Fruit fly (Drosophila melanogaster) whole organism, embryonic: ENCODE results near the gene CG12581.

Source experiments
- Aef1 ChIP-seq: fragments of 200-800 bp; sonication (Bioruptor generic); IDR thresholded peaks from 3 replicates; pipeline ENCODE4 v1.3.6; 2022; ENCODE audit warnings: missing biosample characterization, missing genetic modification characterization
- CG14014 ChIP-seq: fragments of 200-800 bp; sonication (Bioruptor generic); IDR thresholded peaks from 2 replicates; pipeline ENCODE4 v1.3.6; 2022; ENCODE audit warnings: missing biosample characterization, missing genetic modification characterization
- CG2116 ChIP-seq: fragments of 200-800 bp; sonication (Bioruptor generic); optimal IDR thresholded peaks from 3 replicates; lab custom pipeline; 2018; ENCODE audit warnings: missing biosample characterization, mild to moderate bottlenecking, missing genetic modification characterization
- CG3995 ChIP-seq: fragments of 200-800 bp; sonication (Bioruptor generic); optimal IDR thresholded peaks from 3 replicates; lab custom pipeline; 2016; ENCODE audit warnings: missing biosample characterization, missing genetic modification characterization
- CG7357 ChIP-seq: fragments of 200-800 bp; sonication (Bioruptor generic); IDR thresholded peaks from 3 replicates; pipeline ENCODE4 v1.3.6; 2022; ENCODE audit warnings: missing biosample characterization, missing genetic modification characterization
- Hr3 ChIP-seq: fragments of 200-800 bp; sonication (Bioruptor generic); optimal IDR thresholded peaks from 3 replicates; lab custom pipeline; 2016; ENCODE audit warnings: missing biosample characterization, missing genetic modification characterization
- PHDP ChIP-seq: fragments of 200-800 bp; sonication (Bioruptor generic); optimal IDR thresholded peaks from 3 replicates; lab custom pipeline; 2018; ENCODE audit warnings: missing biosample characterization, mild to moderate bottlenecking, missing genetic modification characterization, moderate library complexity
- corto ChIP-seq: fragments of 200-800 bp; sonication (Bioruptor generic); optimal IDR thresholded peaks from 2 replicates; lab custom pipeline; 2016; ENCODE audit warnings: missing biosample characterization, mild to moderate bottlenecking, missing genetic modification characterization, moderate library complexity
- eyg ChIP-seq: fragments of 200-800 bp; sonication (Bioruptor generic); optimal IDR thresholded peaks from 3 replicates; lab custom pipeline; 2016; ENCODE audit warnings: missing biosample characterization, missing genetic modification characterization
- fu2 ChIP-seq: fragments of 200-800 bp; sonication (Bioruptor generic); optimal IDR thresholded peaks from 2 replicates; lab custom pipeline; 2016; ENCODE audit warnings: missing biosample characterization, missing genetic modification characterization
- h ChIP-seq: fragments of >200 bp; optimal IDR thresholded peaks from 2 replicates; lab custom pipeline; 2017

- TF ChIP-seq CG7357 (no peak), Hr3 (GFP tag; lab: Kevin White, UChicago) (no peak), h (no peak), eyg (GFP tag; lab: Kevin White, UChicago) (no peak), fu2 (GFP tag; lab: Kevin White, UChicago) (no peak), CG3995 (GFP tag; lab: Kevin White, UChicago) (no peak), corto (GFP tag; lab: Kevin White, UChicago) (no peak), CG2116 (GFP tag; lab: Kevin White, UChicago) (no peak), CG14014 (no peak), PHDP (tag; lab: Kevin White, UChicago) (no peak), Aef1 (GFP tag; lab: Robert Waterston, UW) (no peak)
Observed at dm6 chr3R:4214601-4215000, 40.2 kb downstream of the CG12581 start.
